Fruit fly (Drosophila melanogaster): Measurements from ENCODE around the gene ato.

DNA sequence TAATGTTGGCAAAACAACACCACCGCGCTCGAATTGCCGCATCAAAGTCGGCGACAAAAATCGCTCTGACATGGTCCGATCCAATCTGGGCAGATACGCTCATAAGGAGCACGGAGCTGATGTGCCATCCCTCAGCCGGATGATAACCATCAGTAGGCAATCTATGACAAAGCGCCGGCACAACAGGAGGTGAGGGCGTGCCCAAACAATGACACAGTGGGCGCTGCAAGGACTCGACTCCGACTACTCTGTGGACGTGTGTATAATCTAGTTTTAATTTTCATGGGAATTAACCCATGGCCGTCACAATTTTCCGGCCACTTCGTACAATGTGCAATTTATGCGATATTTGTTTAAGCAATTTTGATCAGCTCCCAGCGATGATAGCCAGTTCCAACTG, 2.8 kb upstream of the ato start:
- TF ChIP-seq fkh (GFP tag; optimal IDR thresholded peaks at IDR 0.05) = no peak
- no peak for TF ChIP-seq Ets21C (GFP tag; optimal IDR thresholded peaks at IDR 0.05)
- TF ChIP-seq OdsH (GFP tag; optimal IDR thresholded peaks at IDR 0.05) = no peak
- no peak for TF ChIP-seq svp (GFP tag)
- no peak for TF ChIP-seq Smox (GFP tag; optimal IDR thresholded peaks at IDR 0.05)

Data from whole organism, prepupa.